Worm (Caenorhabditis elegans): ENCODE data around the gene npl-4.1.

The npl-4.1 gene

DNA sequence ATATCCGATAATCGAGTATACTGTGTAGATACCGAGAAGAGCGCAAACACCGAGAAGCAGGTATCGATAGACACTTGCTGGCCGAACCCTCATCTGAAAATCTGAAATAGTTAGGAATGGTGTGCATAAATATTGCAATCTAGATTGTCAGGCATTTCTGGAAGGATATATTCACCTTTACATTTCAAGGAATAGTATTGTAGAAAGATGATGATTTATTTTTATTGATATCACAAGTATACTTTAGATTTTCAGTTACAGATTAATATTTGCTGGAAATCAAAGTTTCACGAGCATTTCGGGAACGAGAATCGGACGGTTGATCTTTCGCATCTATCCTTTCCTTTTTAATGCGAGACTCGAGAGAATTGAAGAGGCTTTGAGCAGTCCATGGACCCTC, 28.5 kb downstream of the npl-4.1 start, which contains the start of gene fut-3 (continued):
- TF ChIP-seq dmd-8 (GFP tag; IDR thresholded peaks at IDR 0.05), result no peak
- TF ChIP-seq daf-12 (tag; optimal IDR thresholded peaks at IDR 0.05), result no peak
- no peak for TF ChIP-seq dmd-9 (GFP tag; IDR thresholded peaks at IDR 0.05)

DNA sequence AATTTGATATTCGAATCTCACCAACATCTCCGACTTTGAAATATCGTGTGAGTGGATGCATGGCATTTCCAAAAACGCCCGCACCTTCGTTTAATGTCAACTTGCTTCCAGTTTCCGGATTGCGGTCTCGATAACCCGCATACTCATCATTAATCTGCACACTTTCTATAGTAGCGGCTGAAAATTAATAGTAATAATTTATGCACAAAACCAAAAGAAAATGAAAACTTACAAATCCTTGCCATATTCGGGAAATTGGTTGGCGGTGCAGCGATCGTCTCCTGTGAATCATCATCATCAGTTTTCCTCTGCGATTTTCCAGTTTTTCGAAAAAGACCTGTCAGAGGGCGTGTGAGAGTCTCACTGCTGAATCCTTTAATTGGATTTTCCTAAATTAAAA, 29.0 kb downstream of the npl-4.1 start:
- TF ChIP-seq dmd-6 (GFP tag; IDR thresholded peaks at IDR 0.05) (no peak), aha-1 (tag) (peak; percentile 96)

DNA sequence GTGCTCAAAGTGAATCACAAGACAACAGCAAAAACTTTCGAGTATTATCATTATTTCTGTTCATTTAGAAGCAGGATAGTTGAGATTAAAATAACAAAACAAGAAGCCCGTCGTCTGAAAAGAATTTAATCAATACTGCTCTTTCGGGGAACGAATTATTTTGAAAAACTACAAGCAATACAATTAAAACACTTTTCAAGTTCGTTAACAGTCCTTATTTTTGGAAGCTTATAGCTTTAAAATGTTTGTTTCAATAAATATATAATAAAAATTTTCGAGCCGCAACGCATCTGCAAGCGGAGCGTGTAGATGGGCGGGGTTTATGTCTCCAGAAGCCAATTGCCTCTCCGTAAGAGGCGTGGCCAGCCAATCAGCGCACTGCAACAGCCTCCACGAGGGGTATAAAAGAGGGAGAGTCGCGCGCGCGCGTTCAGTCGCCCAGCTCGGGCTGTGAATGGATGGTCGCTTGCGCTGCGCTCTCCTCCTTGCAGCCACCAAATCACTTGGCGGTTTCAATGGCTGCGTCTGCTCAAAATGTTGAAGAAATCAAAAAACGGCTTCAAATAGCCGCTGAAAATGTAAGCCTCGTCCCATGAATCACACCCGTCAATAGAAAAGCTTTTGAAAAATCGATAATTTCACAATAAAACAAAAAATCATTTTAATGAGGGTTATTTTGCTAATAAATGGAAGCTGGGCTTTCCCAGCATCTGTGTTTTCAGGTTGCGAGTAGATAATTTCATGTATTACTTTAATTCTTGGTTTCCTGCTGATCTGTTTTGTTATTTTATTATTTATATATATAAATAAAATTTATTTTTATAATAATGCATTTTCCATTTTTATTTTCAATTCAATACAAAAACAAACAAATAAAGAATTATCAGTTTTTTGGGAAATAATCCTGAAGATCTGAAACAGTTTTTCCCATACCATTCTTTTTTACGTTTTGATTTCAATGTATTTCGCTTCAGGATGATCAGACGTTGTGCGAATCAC, 29.9 kb downstream of the npl-4.1 start, which contains the start of the genes ift-43 and mdt-26:
TSS of gene ift-43 (minus strand) at position 51 of the 999 bp plus-strand sequence.
TSS of gene mdt-26 (plus strand) at position 446 of the 999 bp plus-strand sequence.
- TF ChIP-seq ceh-32 (tag; optimal IDR thresholded peaks at IDR 0.05; ENCODE audit: poor library complexity) (peak; percentile 55), set-16 (GFP tag; IDR thresholded peaks at IDR 0.05) (peak; percentile 99), T20F7.1 (GFP tag; optimal IDR thresholded peaks at IDR 0.05) (no peak), duxl-1 (tag; optimal IDR thresholded peaks at IDR 0.05; ENCODE audit: poor library complexity) (peak; percentile 31), zag-1 (tag; optimal IDR thresholded peaks at IDR 0.05) (no peak), ZK546.5 (tag; optimal IDR thresholded peaks at IDR 0.05) (peak in 1 of 2 experiments; percentile 3), nhr-25 (tag; optimal IDR thresholded peaks at IDR 0.05; ENCODE audit: borderline replicate concordance, insufficient read depth) (peak; percentile 61), F44E2.7 (GFP tag; IDR thresholded peaks at IDR 0.05) (0 out of 2 replicates have a peak, but pooled peaks have one; percentile 41), dmd-6 (GFP tag; IDR thresholded peaks at IDR 0.05) (peak; percentile 70), pha-4 (GFP tag; IDR thresholded peaks at IDR 0.05) (peak; percentile 72; the same call in 1 of the 2 replicates), pha-4 (tag; optimal IDR thresholded peaks at IDR 0.05) (no peak), lir-3 (tag; optimal IDR thresholded peaks at IDR 0.05) (peak; percentile 28), hif-1 (tag; optimal IDR thresholded peaks at IDR 0.05) (peak; percentile 31 to 69), lin-29 (GFP tag; IDR thresholded peaks at IDR 0.05) (peak; percentile 49; the same call in 1 of the 2 replicates), hlh-30 (tag; optimal IDR thresholded peaks at IDR 0.05; ENCODE audit: insufficient read depth) (peak; percentile 79), lin-1 (GFP tag; IDR thresholded peaks at IDR 0.05) (no peak), zfp-3 (GFP tag; conservative IDR thresholded peaks at IDR 0.05) (0 out of 2 replicates have a peak, but pooled peaks have one; percentile 36), daf-16 (GFP tag; optimal IDR thresholded peaks at IDR 0.05) (peak; percentile 36 to 59), daf-16 (tag; optimal IDR thresholded peaks at IDR 0.05) (peak; percentile 47), lsy-2 (tag; optimal IDR thresholded peaks at IDR 0.05) (peak; percentile 39 to 80), spr-1 (tag; optimal IDR thresholded peaks at IDR 0.05) (peak; percentile 81), skn-1 (tag; optimal IDR thresholded peaks at IDR 0.05) (no peak), jun-1 (tag; optimal IDR thresholded peaks at IDR 0.05) (peak; percentile 57), aha-1 (tag) (peak; percentile 99), mxl-2 (GFP tag; conservative IDR thresholded peaks at IDR 0.05) (no peak), snpc-1.2 (GFP tag; IDR thresholded peaks at IDR 0.05) (peak; percentile 75), vab-7 (GFP tag; IDR thresholded peaks at IDR 0.05) (0 out of 2 replicates have a peak, but pooled peaks have one; percentile 42), daf-12 (tag; optimal IDR thresholded peaks at IDR 0.05) (no peak), hmg-1.1 (GFP tag; IDR thresholded peaks at IDR 0.05) (peak; percentile 94), F10B5.3 (tag; optimal IDR thresholded peaks at IDR 0.05) (peak; percentile 42), mdt-29 (GFP tag; IDR thresholded peaks at IDR 0.05) (peak; percentile 65; the same call in 1 of the 2 replicates), nhr-28 (tag; optimal IDR thresholded peaks at IDR 0.05) (peak; percentile 46), ctbp-1 (GFP tag; IDR thresholded peaks at IDR 0.05) (peak; percentile 92), arid-1 (GFP tag; conservative IDR thresholded peaks at IDR 0.05) (peak; percentile 78), T26A8.4 (GFP tag; IDR thresholded peaks at IDR 0.05) (peak; percentile 82), nhr-41 (GFP tag; IDR thresholded peaks at IDR 0.05) (peak; percentile 65; the same call in 1 of the 2 replicates), nhr-11 (tag; optimal IDR thresholded peaks at IDR 0.05) (peak; percentile 69), fkh-10 (GFP tag; optimal IDR thresholded peaks at IDR 0.05) (peak; percentile 63), dpl-1 (GFP tag; optimal IDR thresholded peaks at IDR 0.05) (peak; percentile 40), hlh-11 (tag; optimal IDR thresholded peaks at IDR 0.05) (peak; percentile 53), F37D6.2 (tag; optimal IDR thresholded peaks at IDR 0.05) (peak; percentile 70)

Measured in whole organism, L4 larva.